Worm (Caenorhabditis elegans): ENCODE measurements around the gene rpl-11.2.

ce11 chrX:2212712-2213111 lies 29.7 kb downstream of the rpl-11.2 start:
- TF ChIP-seq dao-5 (tag; optimal IDR thresholded peaks at IDR 0.05), result no peak
- no peak for TF ChIP-seq him-1 (tag; optimal IDR thresholded peaks at IDR 0.05)
- TF ChIP-seq W03F9.2 (tag; optimal IDR thresholded peaks at IDR 0.05), result no peak
